Worm (Caenorhabditis elegans) whole organism, L3 larva: ENCODE measurements around the gene C35B1.5.

Source experiments
- R02D3.7 ChIP-seq: fragments of 150-350 bp; optimal IDR thresholded peaks from 2 replicates; lab custom pipeline; 2014; ENCODE audit warnings: missing biosample characterization, missing genetic modification characterization
- aly-2 ChIP-seq: fragments of 150-350 bp; optimal IDR thresholded peaks from 2 replicates; lab custom pipeline; 2014; ENCODE audit warnings: missing biosample characterization, missing genetic modification characterization
- ama-1 ChIP-seq: fragments of 150-350 bp; optimal IDR thresholded peaks from 2 replicates; lab custom pipeline; 2018
- ceh-16 ChIP-seq: sonication (generic microtip); optimal IDR thresholded peaks from 2 replicates; lab custom pipeline; 2017; ENCODE audit warnings: missing biosample characterization, missing genetic modification characterization
- ceh-28 ChIP-seq: fragments of 150-350 bp; optimal IDR thresholded peaks from 2 replicates; lab custom pipeline; 2014; ENCODE audit warnings: missing biosample characterization, missing genetic modification reagents, missing genetic modification characterization
- ceh-82 ChIP-seq: fragments of 150-350 bp; optimal IDR thresholded peaks from 2 replicates; lab custom pipeline; 2014; ENCODE audit warnings: missing biosample characterization, missing genetic modification characterization
- ceh-9 ChIP-seq: sonication (generic microtip); optimal IDR thresholded peaks from 2 replicates; lab custom pipeline; 2018; ENCODE audit warnings: missing biosample characterization, missing genetic modification characterization
- daf-12 ChIP-seq: fragments of 150-350 bp; optimal IDR thresholded peaks from 2 replicates; lab custom pipeline; 2014; ENCODE audit warnings: missing biosample characterization, missing genetic modification reagents, missing genetic modification characterization
- egl-27 ChIP-seq: sonication (generic microtip); optimal IDR thresholded peaks from 4 replicates; lab custom pipeline; 2017; ENCODE audit warnings: missing biosample characterization, missing genetic modification reagents, missing genetic modification characterization
- egl-5 ChIP-seq: fragments of 150-350 bp; optimal IDR thresholded peaks from 2 replicates; lab custom pipeline; 2017; ENCODE audit warnings: missing biosample characterization, missing genetic modification reagents, missing genetic modification characterization, inconsistent platforms
- elt-1 ChIP-seq: fragments of 150-350 bp; optimal IDR thresholded peaks from 2 replicates; lab custom pipeline; 2014; ENCODE audit warnings: missing biosample characterization, missing genetic modification characterization
- elt-3 ChIP-seq, 3 experiments: fragments of 150-350 bp in 1 of 3; sonication (generic microtip) in 2 of 3; optimal IDR thresholded peaks; 2 replicates in 2 of 3; 4 replicates in 1 of 3; lab custom pipeline; 2014 to 2017; ENCODE audit warnings: missing biosample characterization in 3 of 3, missing genetic modification characterization in 3 of 3
- eor-1 ChIP-seq, 2 experiments: fragments of 150-350 bp; optimal IDR thresholded peaks; 2 replicates each; lab custom pipeline; 2014 to 2018; ENCODE audit warnings: missing biosample characterization in 2 of 2, missing genetic modification characterization in 2 of 2
- fkh-10 ChIP-seq: sonication (generic microtip); optimal IDR thresholded peaks from 2 replicates; lab custom pipeline; 2017; ENCODE audit warnings: missing biosample characterization, missing genetic modification reagents, missing genetic modification characterization
- fkh-2 ChIP-seq: fragments of 150-350 bp; optimal IDR thresholded peaks from 2 replicates; lab custom pipeline; 2014; ENCODE audit warnings: missing biosample characterization, missing genetic modification reagents, missing genetic modification characterization
- fos-1 ChIP-seq: fragments of 150-350 bp; optimal IDR thresholded peaks from 2 replicates; lab custom pipeline; 2014; ENCODE audit warnings: missing biosample characterization, missing genetic modification characterization
- lin-39 ChIP-seq: fragments of 150-350 bp; optimal IDR thresholded peaks from 2 replicates; lab custom pipeline; 2018; ENCODE audit warnings: missing biosample characterization, missing genetic modification reagents, missing genetic modification characterization
- lsy-12 ChIP-seq: sonication (generic microtip); optimal IDR thresholded peaks from 2 replicates; lab custom pipeline; 2016; ENCODE audit warnings: mild to moderate bottlenecking, missing genetic modification characterization, missing compliant biosample characterization
- mdl-1 ChIP-seq: fragments of 150-350 bp; optimal IDR thresholded peaks from 2 replicates; lab custom pipeline; 2014; ENCODE audit warnings: missing biosample characterization, missing genetic modification characterization
- mml-1 ChIP-seq: fragments of 150-350 bp; sonication (generic microtip); optimal IDR thresholded peaks from 3 replicates; lab custom pipeline; 2014; ENCODE audit warnings: missing biosample characterization, missing genetic modification characterization
- nfya-1 ChIP-seq: sonication (generic microtip); optimal IDR thresholded peaks from 2 replicates; lab custom pipeline; 2017; ENCODE audit warnings: missing genetic modification characterization, mild to moderate bottlenecking, missing compliant biosample characterization, antibody characterized with exemption, moderate library complexity; ENCODE audit not compliant: insufficient read depth
- nhr-11 ChIP-seq: fragments of 150-350 bp; optimal IDR thresholded peaks from 2 replicates; lab custom pipeline; 2014; ENCODE audit warnings: missing biosample characterization, missing genetic modification characterization
- nhr-12 ChIP-seq: fragments of 150-350 bp; optimal IDR thresholded peaks from 2 replicates; lab custom pipeline; 2014; ENCODE audit warnings: missing biosample characterization, missing genetic modification characterization
- nhr-237 ChIP-seq: fragments of 150-350 bp; optimal IDR thresholded peaks from 2 replicates; lab custom pipeline; 2014; ENCODE audit warnings: missing biosample characterization, missing genetic modification characterization
- nhr-25 ChIP-seq: sonication (generic microtip); optimal IDR thresholded peaks from 2 replicates; lab custom pipeline; 2017; ENCODE audit warnings: missing biosample characterization, missing genetic modification characterization
- nhr-28 ChIP-seq: fragments of 150-350 bp; optimal IDR thresholded peaks from 2 replicates; lab custom pipeline; 2014; ENCODE audit warnings: missing biosample characterization, missing genetic modification characterization
- nhr-43 ChIP-seq: sonication (generic microtip); optimal IDR thresholded peaks from 2 replicates; lab custom pipeline; 2016; ENCODE audit warnings: mild to moderate bottlenecking, missing genetic modification characterization, missing compliant biosample characterization; ENCODE audit not compliant: poor library complexity, severe bottlenecking
- nhr-67 ChIP-seq: fragments of 150-350 bp; optimal IDR thresholded peaks from 2 replicates; lab custom pipeline; 2014; ENCODE audit warnings: missing biosample characterization, missing genetic modification characterization
- nhr-76 ChIP-seq: fragments of 150-350 bp; sonication (generic microtip); optimal IDR thresholded peaks from 5 replicates; lab custom pipeline; 2014; ENCODE audit warnings: missing biosample characterization, missing genetic modification characterization
- nhr-77 ChIP-seq: fragments of 150-350 bp; optimal IDR thresholded peaks from 2 replicates; lab custom pipeline; 2014; ENCODE audit warnings: missing biosample characterization, missing genetic modification characterization
- pha-4 ChIP-seq: fragments of 150-350 bp; optimal IDR thresholded peaks from 2 replicates; lab custom pipeline; 2014; ENCODE audit warnings: missing biosample characterization, missing genetic modification reagents, missing genetic modification characterization
- pqm-1 ChIP-seq: fragments of 150-350 bp; optimal IDR thresholded peaks from 2 replicates; lab custom pipeline; 2017; ENCODE audit warnings: missing biosample characterization, missing genetic modification characterization, inconsistent platforms
- skn-1 ChIP-seq: fragments of 150-350 bp; optimal IDR thresholded peaks from 2 replicates; lab custom pipeline; 2014; ENCODE audit warnings: missing biosample characterization, missing genetic modification characterization
- snpc-4 ChIP-seq: fragments of 150-350 bp; optimal IDR thresholded peaks from 2 replicates; lab custom pipeline; 2014; ENCODE audit warnings: missing biosample characterization, missing genetic modification characterization
- unc-62 ChIP-seq: fragments of 150-350 bp; sonication (generic microtip); optimal IDR thresholded peaks from 4 replicates; lab custom pipeline; 2014; ENCODE audit warnings: missing biosample characterization, missing genetic modification reagents, missing genetic modification characterization
- ztf-11 ChIP-seq: fragments of 150-350 bp; optimal IDR thresholded peaks from 2 replicates; lab custom pipeline; 2014; ENCODE audit warnings: missing biosample characterization, missing genetic modification characterization
- ztf-4 ChIP-seq: fragments of 150-350 bp; optimal IDR thresholded peaks from 2 replicates; lab custom pipeline; 2014; ENCODE audit warnings: missing biosample characterization, missing genetic modification characterization

The C35B1.5 gene

ce11 chrIV:4078901-4079300 is 5.1 kb downstream of the C35B1.5 start, which contains the start of gene C35B1.8:
Gene C35B1.8 (minus strand): TSS chrIV:4079001.
- no peak for TF ChIP-seq mml-1 (tag; lab: Kevin White, UChicago)
- TF ChIP-seq skn-1 (tag; lab: Kevin White, UChicago), result no peak
- TF ChIP-seq lin-39 (tag; lab: Kevin White, UChicago), result no peak
- no peak for TF ChIP-seq unc-62
- TF ChIP-seq egl-27 (tag; lab: Kevin White, UChicago), result no peak
- no peak for TF ChIP-seq eor-1 (tag; optimal IDR thresholded peaks at IDR 0.05; lab: Kevin White, UChicago)
- TF ChIP-seq ama-1, result no peak
- TF ChIP-seq fkh-10, result no peak
- no peak for TF ChIP-seq fos-1 (tag; lab: Kevin White, UChicago)
- TF ChIP-seq, all 47 proteins: peak for 0

ce11 chrIV:4076690-4077295 is 7.2 kb downstream of the C35B1.5 start:
- TF ChIP-seq nhr-25 (no peak), fkh-2 (no peak), snpc-4 (tag; lab: Kevin White, UChicago) (no peak), nhr-76 (no peak), nfya-1 (no peak), eor-1 (tag; optimal IDR thresholded peaks at IDR 0.05; lab: Kevin White, UChicago) (no peak), lin-39 (tag; lab: Kevin White, UChicago) (no peak), lsy-12 (tag; lab: Kevin White, UChicago) (no peak), fos-1 (tag; lab: Kevin White, UChicago) (no peak), elt-3 (tag; optimal IDR thresholded peaks at IDR 0.05; lab: Kevin White, UChicago) (no peak), aly-2 (tag; lab: Kevin White, UChicago) (no peak), mdl-1 (tag; lab: Kevin White, UChicago) (no peak), ceh-16 (tag; lab: Kevin White, UChicago) (no peak), skn-1 (tag; lab: Kevin White, UChicago) (no peak), daf-12 (tag; lab: Kevin White, UChicago) (no peak)

- no peak for TF ChIP-seq nhr-67 (tag; lab: Kevin White, UChicago)
- TF ChIP-seq mdl-1 (tag; lab: Kevin White, UChicago), result no peak
- TF ChIP-seq nhr-77 (tag; lab: Kevin White, UChicago), result no peak
- TF ChIP-seq ceh-28 (tag; lab: Kevin White, UChicago), result no peak
- no peak for TF ChIP-seq nhr-12
- no peak for TF ChIP-seq R02D3.7
- no peak for TF ChIP-seq nhr-28
- no peak for TF ChIP-seq ama-1
- TF ChIP-seq egl-5 (tag; lab: Kevin White, UChicago), result no peak
- TF ChIP-seq fkh-2, result no peak
- TF ChIP-seq snpc-4 (tag; lab: Kevin White, UChicago), result no peak
- no peak for TF ChIP-seq elt-3 (tag; optimal IDR thresholded peaks at IDR 0.05; lab: Kevin White, UChicago)
- no peak for TF ChIP-seq ztf-4 (tag; lab: Kevin White, UChicago)
- TF ChIP-seq pqm-1, result no peak
- no peak for TF ChIP-seq nfya-1
- TF ChIP-seq fos-1 (tag; lab: Kevin White, UChicago), result no peak
- TF ChIP-seq ceh-16 (tag; lab: Kevin White, UChicago), result no peak
Observed at ce11 chrIV:4074610-4075009, 9.4 kb downstream of the C35B1.5 start, which contains the start of gene W03D2.9. Gene W03D2.9 (minus strand): TSS chrIV:4074710.

ce11 chrIV:4072027-4072426 is 12.0 kb downstream of the C35B1.5 start, which contains the start of gene pqn-75:
Gene pqn-75 (plus strand): TSS chrIV:4072327.
- no peak for TF ChIP-seq nhr-237 (tag; lab: Kevin White, UChicago)
- TF ChIP-seq aly-2 (tag; lab: Kevin White, UChicago), result no peak
- no peak for TF ChIP-seq ceh-82 (tag; lab: Kevin White, UChicago)
- no peak for TF ChIP-seq nhr-43
- TF ChIP-seq elt-1, result no peak
- no peak for TF ChIP-seq snpc-4 (tag; lab: Kevin White, UChicago)
- TF ChIP-seq ceh-9 (tag; lab: Kevin White, UChicago), result no peak
- no peak for TF ChIP-seq nhr-11 (tag; lab: Kevin White, UChicago)
- TF ChIP-seq ztf-11 (tag; lab: Kevin White, UChicago), result no peak
- no peak for TF ChIP-seq pqm-1
- no peak for TF ChIP-seq pha-4 (tag; lab: Kevin White, UChicago)
- TF ChIP-seq skn-1 (tag; lab: Kevin White, UChicago), result no peak
- TF ChIP-seq, all 47 proteins: peak for 0
